Fruit fly (Drosophila melanogaster) whole organism, embryonic: Measurements from ENCODE around the gene Gr98c.

Experiments used
- Atf-2 ChIP-seq: fragments of 200-800 bp; sonication (Bioruptor generic); optimal IDR thresholded peaks from 2 replicates; lab custom pipeline; 2016; ENCODE audit warnings: missing biosample characterization, missing genetic modification characterization
- Bdp1 ChIP-seq: fragments of 200-800 bp; sonication (Bioruptor generic); optimal IDR thresholded peaks from 3 replicates; lab custom pipeline; 2016; ENCODE audit warnings: missing biosample characterization, missing genetic modification characterization
- CG10959 ChIP-seq: fragments of 200-800 bp; sonication (Bioruptor generic); IDR thresholded peaks from 2 replicates; pipeline ENCODE4 v1.3.6; 2022; ENCODE audit warnings: missing biosample characterization, missing genetic modification characterization
- CG11398 ChIP-seq: fragments of 200-800 bp; sonication (Bioruptor generic); optimal IDR thresholded peaks from 2 replicates; lab custom pipeline; 2016; ENCODE audit warnings: missing biosample characterization, missing genetic modification characterization
- CG11456 ChIP-seq: fragments of 200-800 bp; sonication (Bioruptor generic); IDR thresholded peaks from 3 replicates; pipeline ENCODE4 v1.3.6; 2022; ENCODE audit warnings: missing biosample characterization, missing genetic modification characterization
- CG12219 ChIP-seq: fragments of 200-800 bp; sonication (Bioruptor generic); optimal IDR thresholded peaks from 3 replicates; lab custom pipeline; 2018; ENCODE audit warnings: missing biosample characterization, mild to moderate bottlenecking, missing genetic modification characterization
- CG13424 ChIP-seq: fragments of 200-800 bp; sonication (Bioruptor generic); optimal IDR thresholded peaks from 2 replicates; lab custom pipeline; 2019; ENCODE audit warnings: missing biosample characterization, mild to moderate bottlenecking, missing genetic modification characterization, moderate library complexity
- CG13624 ChIP-seq: fragments of 200-800 bp; sonication (Bioruptor generic); optimal IDR thresholded peaks from 2 replicates; lab custom pipeline; 2016; ENCODE audit warnings: missing biosample characterization, missing genetic modification characterization
- CG14441 ChIP-seq: fragments of 200-800 bp; sonication (Bioruptor generic); IDR thresholded peaks from 2 replicates; pipeline ENCODE4 v1.3.6; 2022; ENCODE audit warnings: missing biosample characterization, missing genetic modification characterization
- CG15696 ChIP-seq: fragments of 200-800 bp; sonication (Bioruptor generic); optimal IDR thresholded peaks from 2 replicates; lab custom pipeline; 2019; ENCODE audit warnings: missing biosample characterization, mild to moderate bottlenecking, missing genetic modification characterization, moderate library complexity
- CG17829 ChIP-seq: fragments of 200-800 bp; optimal IDR thresholded peaks from 2 replicates; lab custom pipeline; 2019; ENCODE audit warnings: missing biosample characterization, mild to moderate bottlenecking, missing genetic modification characterization, moderate library complexity
- CG4328 ChIP-seq: fragments of 200-800 bp; sonication (Bioruptor generic); optimal IDR thresholded peaks from 3 replicates; lab custom pipeline; 2017; ENCODE audit warnings: missing biosample characterization, missing genetic modification reagents, missing genetic modification characterization
- CG4404 ChIP-seq: fragments of 200-800 bp; sonication (Bioruptor generic); IDR thresholded peaks from 2 replicates; pipeline ENCODE4 v1.3.6; 2022; ENCODE audit warnings: missing biosample characterization, missing genetic modification characterization
- CG6254 ChIP-seq: fragments of 200-800 bp; sonication (Bioruptor generic); optimal IDR thresholded peaks from 3 replicates; lab custom pipeline; 2017; ENCODE audit warnings: mild to moderate bottlenecking, missing biosample characterization, missing genetic modification reagents, missing genetic modification characterization
- CG7987 ChIP-seq: fragments of 200-800 bp; sonication (Bioruptor generic); optimal IDR thresholded peaks from 2 replicates; lab custom pipeline; 2018; ENCODE audit warnings: missing biosample characterization, mild to moderate bottlenecking, missing genetic modification characterization, moderate library complexity
- CG8089 ChIP-seq: fragments of 200-800 bp; sonication (Bioruptor generic); optimal IDR thresholded peaks from 3 replicates; lab custom pipeline; 2016; ENCODE audit warnings: missing biosample characterization, missing genetic modification characterization
- CG8478 ChIP-seq: fragments of >200 bp; optimal IDR thresholded peaks from 2 replicates; lab custom pipeline; 2018
- CG8944 ChIP-seq: fragments of 200-800 bp; sonication (Bioruptor generic); optimal IDR thresholded peaks from 3 replicates; lab custom pipeline; 2016; ENCODE audit warnings: missing biosample characterization, missing genetic modification characterization
- CG9727 ChIP-seq: fragments of 200-800 bp; sonication (Bioruptor generic); optimal IDR thresholded peaks from 3 replicates; lab custom pipeline; 2017; ENCODE audit warnings: missing biosample characterization, mild to moderate bottlenecking, missing genetic modification characterization
- CTCF ChIP-seq: fragments of 200-800 bp; sonication (Bioruptor generic); optimal IDR thresholded peaks from 2 replicates; lab custom pipeline; 2017; ENCODE audit warnings: missing biosample characterization, mild to moderate bottlenecking, missing genetic modification characterization, moderate library complexity
- CoRest ChIP-seq: fragments of 200-800 bp; sonication (Bioruptor generic); optimal IDR thresholded peaks from 3 replicates; lab custom pipeline; 2018; ENCODE audit warnings: missing biosample characterization, mild to moderate bottlenecking, missing genetic modification characterization, moderate library complexity
- D19A ChIP-seq: fragments of 200-800 bp; optimal IDR thresholded peaks from 3 replicates; lab custom pipeline; 2019; ENCODE audit warnings: missing biosample characterization, mild to moderate bottlenecking, missing genetic modification characterization, moderate library complexity
- Deaf1 ChIP-seq: fragments of 200-800 bp; optimal IDR thresholded peaks from 3 replicates; lab custom pipeline; 2019; ENCODE audit warnings: missing biosample characterization, mild to moderate bottlenecking, missing genetic modification characterization, moderate library complexity
- Gug ChIP-seq: fragments of 200-800 bp; sonication (Bioruptor generic); IDR thresholded peaks from 4 replicates; pipeline ENCODE4 v1.3.6; 2022; ENCODE audit warnings: missing biosample characterization, missing genetic modification characterization
- HLH4C ChIP-seq: fragments of 200-800 bp; sonication (Bioruptor generic); IDR thresholded peaks from 3 replicates; pipeline ENCODE4 v1.3.6; 2022; ENCODE audit warnings: missing biosample characterization, missing genetic modification characterization; ENCODE audit not compliant: partially characterized antibody
- Kr ChIP-seq: fragments of 200-800 bp; sonication (Bioruptor generic); optimal IDR thresholded peaks from 2 replicates; lab custom pipeline; 2017; ENCODE audit warnings: missing biosample characterization, mild to moderate bottlenecking, missing genetic modification characterization
- Mes4 ChIP-seq: fragments of 200-800 bp; sonication (Bioruptor generic); optimal IDR thresholded peaks from 2 replicates; lab custom pipeline; 2016; ENCODE audit warnings: missing biosample characterization, missing genetic modification characterization
- Stat92E ChIP-seq, 3 experiments: fragments of >200 bp in 2 of 3; fragments of 200-800 bp in 1 of 3; sonication (Bioruptor generic) in 1 of 3; optimal IDR thresholded peaks; 2 replicates each; lab custom pipeline; 2017 to 2019; ENCODE audit warnings: missing biosample characterization in 3 of 3, missing genetic modification characterization in 3 of 3, mild to moderate bottlenecking in 1 of 3, moderate library complexity in 1 of 3
- Usf ChIP-seq: fragments of 200-800 bp; sonication (Bioruptor generic); optimal IDR thresholded peaks from 2 replicates; lab custom pipeline; 2017; ENCODE audit warnings: missing genotype, missing biosample characterization, missing genetic modification characterization
- Vsx1 ChIP-seq: fragments of 200-800 bp; sonication (Bioruptor generic); optimal IDR thresholded peaks from 2 replicates; lab custom pipeline; 2017; ENCODE audit warnings: missing biosample characterization, mild to moderate bottlenecking, missing genetic modification characterization, missing genetic modification reagents
- ac ChIP-seq: fragments of 200-800 bp; sonication (Bioruptor generic); optimal IDR thresholded peaks from 3 replicates; lab custom pipeline; 2017; ENCODE audit warnings: missing biosample characterization, mild to moderate bottlenecking, missing genetic modification characterization
- bigmax ChIP-seq: fragments of 200-800 bp; sonication (Bioruptor generic); optimal IDR thresholded peaks from 2 replicates; lab custom pipeline; 2018; ENCODE audit warnings: missing biosample characterization, mild to moderate bottlenecking, missing genetic modification characterization
- chinmo ChIP-seq: fragments of 200-800 bp; sonication (Bioruptor generic); IDR thresholded peaks from 4 replicates; pipeline ENCODE4 v1.3.6; 2022; ENCODE audit warnings: missing biosample characterization, missing genetic modification characterization; ENCODE audit not compliant: partially characterized antibody
- dm ChIP-seq: fragments of 200-800 bp; sonication (Bioruptor generic); optimal IDR thresholded peaks from 3 replicates; lab custom pipeline; 2016; ENCODE audit warnings: missing biosample characterization, missing genetic modification characterization
- dmrt11E ChIP-seq: fragments of 200-800 bp; sonication (Bioruptor generic); optimal IDR thresholded peaks from 3 replicates; lab custom pipeline; 2018; ENCODE audit warnings: missing biosample characterization, mild to moderate bottlenecking, missing genetic modification characterization, moderate library complexity
- exex ChIP-seq: fragments of 200-800 bp; sonication (Bioruptor generic); optimal IDR thresholded peaks from 4 replicates; lab custom pipeline; 2018; ENCODE audit warnings: missing biosample characterization, mild to moderate bottlenecking, missing genetic modification characterization, moderate library complexity
- gcm ChIP-seq: fragments of 200-800 bp; sonication (Bioruptor generic); optimal IDR thresholded peaks from 2 replicates; lab custom pipeline; 2019; ENCODE audit warnings: missing biosample characterization, mild to moderate bottlenecking, missing genetic modification characterization, moderate library complexity
- gro ChIP-seq: fragments of 200-800 bp; sonication (Bioruptor generic); optimal IDR thresholded peaks from 2 replicates; lab custom pipeline; 2016; ENCODE audit warnings: missing biosample characterization, missing genetic modification characterization
- ham ChIP-seq: fragments of 200-800 bp; sonication (Bioruptor generic); IDR thresholded peaks from 2 replicates; pipeline ENCODE4 v1.3.6; 2022; ENCODE audit warnings: missing biosample characterization, missing genetic modification characterization
- hkb ChIP-seq, 2 experiments: fragments of 200-800 bp in 1 of 2; fragments of >200 bp in 1 of 2; sonication (Bioruptor generic) in 1 of 2; IDR thresholded peaks in 1 of 2; optimal IDR thresholded peaks in 1 of 2; 2 replicates each; pipeline versions ENCODE4 v1.3.6 to Lab custom; 2017 to 2022; ENCODE audit warnings: missing biosample characterization in 1 of 2, missing genetic modification characterization in 1 of 2
- mirr ChIP-seq: fragments of 200-800 bp; sonication (Bioruptor generic); optimal IDR thresholded peaks from 3 replicates; lab custom pipeline; 2018; ENCODE audit warnings: missing biosample characterization, mild to moderate bottlenecking, missing genetic modification characterization
- pnt ChIP-seq: fragments of 200-800 bp; sonication (Bioruptor generic); optimal IDR thresholded peaks from 3 replicates; lab custom pipeline; 2016; ENCODE audit warnings: missing biosample characterization, missing genetic modification characterization
- pzg ChIP-seq: fragments of 200-800 bp; sonication (Bioruptor generic); optimal IDR thresholded peaks from 3 replicates; lab custom pipeline; 2018; ENCODE audit warnings: missing biosample characterization, mild to moderate bottlenecking, missing genetic modification characterization, moderate library complexity
- rib ChIP-seq: fragments of 200-800 bp; sonication (Bioruptor generic); IDR thresholded peaks from 2 replicates; pipeline ENCODE4 v1.3.6; 2022; ENCODE audit warnings: missing biosample characterization, missing genetic modification characterization
- row ChIP-seq: fragments of 200-800 bp; sonication (Bioruptor generic); IDR thresholded peaks from 3 replicates; pipeline ENCODE4 v1.3.6; 2022; ENCODE audit warnings: missing biosample characterization, missing genetic modification characterization
- salm ChIP-seq: fragments of 200-800 bp; sonication (Bioruptor generic); optimal IDR thresholded peaks from 2 replicates; lab custom pipeline; 2018; ENCODE audit warnings: missing biosample characterization, mild to moderate bottlenecking, missing genetic modification characterization
- stc ChIP-seq: fragments of 200-800 bp; sonication (Bioruptor generic); IDR thresholded peaks from 2 replicates; pipeline ENCODE4 v1.3.6; 2022; ENCODE audit warnings: missing biosample characterization, missing genetic modification characterization
- sug ChIP-seq: fragments of 200-800 bp; optimal IDR thresholded peaks from 2 replicates; lab custom pipeline; 2019; ENCODE audit warnings: missing biosample characterization, mild to moderate bottlenecking, missing genetic modification characterization, moderate library complexity
- vnd ChIP-seq: fragments of 200-800 bp; sonication (Bioruptor generic); IDR thresholded peaks from 3 replicates; pipeline ENCODE4 v1.3.6; 2022; ENCODE audit warnings: missing biosample characterization, missing genetic modification characterization; ENCODE audit not compliant: partially characterized antibody
- zen ChIP-seq: fragments of 200-800 bp; sonication (Bioruptor generic); optimal IDR thresholded peaks from 3 replicates; lab custom pipeline; 2018; ENCODE audit warnings: missing biosample characterization, mild to moderate bottlenecking, missing genetic modification characterization, moderate library complexity

Gene Gr98c

DNA sequence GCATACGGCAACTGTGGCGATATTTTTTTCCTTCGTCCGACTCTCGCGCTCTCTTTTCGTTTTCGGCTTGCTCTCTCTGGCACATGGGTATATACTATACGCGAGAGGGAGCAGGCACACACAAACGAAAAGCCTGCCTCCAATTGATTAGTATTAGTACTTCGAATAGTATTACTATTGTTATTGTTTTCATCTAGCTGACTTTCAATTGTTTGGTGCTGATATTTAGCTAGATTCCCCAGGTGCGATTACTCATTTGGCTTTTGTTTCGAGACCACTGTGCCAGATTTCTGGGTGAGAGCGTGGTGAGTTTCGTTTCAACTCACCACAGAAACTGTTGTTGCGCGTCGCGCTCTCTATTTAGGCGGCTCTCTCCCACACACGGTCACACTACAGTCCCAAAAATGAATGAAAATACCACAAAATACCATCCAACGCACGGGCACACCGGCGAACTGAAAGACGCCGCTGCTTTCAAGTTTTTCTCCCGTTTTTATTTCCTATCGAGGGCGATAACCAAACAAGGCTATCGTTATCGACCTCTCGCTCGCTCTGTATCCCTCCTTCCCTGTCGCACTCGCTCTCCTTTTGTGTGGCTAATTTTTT lies 37.1 kb downstream of the Gr98c start (continued):
- TF ChIP-seq gro (GFP tag; lab: Kevin White, UChicago) (peak; percentile 30), pnt (peak; percentile 31), pzg (GFP tag; lab: Kevin White, UChicago) (peak; percentile 96), Deaf1 (tag; lab: Kevin White, UChicago) (peak; percentile 61), CG7987 (GFP tag; lab: Kevin White, UChicago) (peak; percentile 20), row (no peak), stc (GFP tag; lab: Robert Waterston, UW) (no peak), CG13624 (GFP tag; lab: Kevin White, UChicago) (peak; percentile 26), D19A (tag; lab: Kevin White, UChicago) (peak; percentile 21), CG4328 (GFP tag; lab: Kevin White, UChicago) (peak; percentile 81), salm (tag; lab: Kevin White, UChicago) (peak; percentile 65), CG13424 (tag; lab: Kevin White, UChicago) (peak; percentile 71), exex (tag; lab: Kevin White, UChicago) (peak; percentile 71), Stat92E (GFP tag; optimal IDR thresholded peaks at IDR 0.05; lab: Kevin White, UChicago) (peak in 1 of 3 experiments; percentile 45), vnd (no peak), HLH4C (GFP tag; lab: Robert Waterston, UW) (no peak), ac (GFP tag; lab: Kevin White, UChicago) (peak; percentile 22), Kr (GFP tag; lab: Kevin White, UChicago) (no peak), CG15696 (tag; lab: Kevin White, UChicago) (no peak), Mes4 (peak; percentile 34), dm (peak; percentile 28), hkb (optimal IDR thresholded peaks at IDR 0.05; lab: Kevin White, UChicago) (no peak), hkb (GFP tag; IDR thresholded peaks at IDR 0.05; lab: Robert Waterston, UW) (no peak), CTCF (peak; percentile 53), CG8478 (peak; percentile 8), CG12219 (GFP tag; lab: Kevin White, UChicago) (peak; percentile 77), mirr (GFP tag; lab: Kevin White, UChicago) (peak; percentile 90), CG11456 (no peak), CG10959 (no peak), Bdp1 (GFP tag; lab: Kevin White, UChicago) (peak; percentile 34), CG11398 (GFP tag; lab: Kevin White, UChicago) (peak; percentile 32), CG4404 (GFP tag; lab: Robert Waterston, UW) (no peak), gcm (GFP tag; lab: Kevin White, UChicago) (peak; percentile 69), CG14441 (no peak), Atf-2 (GFP tag; lab: Kevin White, UChicago) (peak; percentile 54), bigmax (GFP tag; lab: Kevin White, UChicago) (peak; percentile 27), dmrt11E (tag; lab: Kevin White, UChicago) (peak; percentile 14), sug (tag; lab: Kevin White, UChicago) (peak; percentile 67), chinmo (no peak), CG6254 (peak; percentile 48), zen (no peak), rib (no peak), CG9727 (GFP tag; lab: Kevin White, UChicago) (peak; percentile 15), CG8089 (GFP tag; lab: Kevin White, UChicago) (peak; percentile 24), CG8944 (GFP tag; lab: Kevin White, UChicago) (no peak), CoRest (tag; lab: Kevin White, UChicago) (peak; percentile 33), Vsx1 (GFP tag; lab: Kevin White, UChicago) (peak; percentile 37), ham (GFP tag; lab: Robert Waterston, UW) (no peak), Usf (GFP tag; lab: Kevin White, UChicago) (no peak), CG17829 (tag; lab: Kevin White, UChicago) (peak; percentile 79), Gug (GFP tag; lab: Robert Waterston, UW) (peak; percentile 14; the same call in 1 of the 4 replicates)
